Fruit fly (Drosophila melanogaster) whole organism, embryonic: ENCODE measurements around the gene CG9586.

Experiments
- Asciz ChIP-seq: fragments of 200-800 bp; sonication (Bioruptor generic); optimal IDR thresholded peaks from 2 replicates; lab custom pipeline; 2017; ENCODE audit warnings: missing biosample characterization, mild to moderate bottlenecking, missing genetic modification characterization, missing genetic modification reagents
- Bteb2 ChIP-seq: fragments of 200-800 bp; sonication (Bioruptor generic); optimal IDR thresholded peaks from 2 replicates; lab custom pipeline; 2016; ENCODE audit warnings: missing biosample characterization, missing genetic modification characterization
- CG1024 ChIP-seq: fragments of 200-800 bp; sonication (Bioruptor generic); IDR thresholded peaks from 2 replicates; pipeline ENCODE4 v1.3.6; 2022; ENCODE audit warnings: missing biosample characterization, missing genetic modification characterization
- CG13296 ChIP-seq: fragments of 200-800 bp; sonication (Bioruptor generic); optimal IDR thresholded peaks from 3 replicates; lab custom pipeline; 2018; ENCODE audit warnings: missing biosample characterization, mild to moderate bottlenecking, missing genetic modification characterization
- CG15479 ChIP-seq: fragments of 200-800 bp; sonication (Bioruptor generic); optimal IDR thresholded peaks from 3 replicates; lab custom pipeline; 2019; ENCODE audit warnings: missing biosample characterization, mild to moderate bottlenecking, missing genetic modification characterization, moderate library complexity
- CG16779 ChIP-seq: fragments of 200-800 bp; sonication (Bioruptor generic); IDR thresholded peaks from 2 replicates; pipeline ENCODE4 v1.3.6; 2022; ENCODE audit warnings: missing biosample characterization, missing genetic modification characterization
- CG16815 ChIP-seq: fragments of 200-800 bp; sonication (Bioruptor generic); optimal IDR thresholded peaks from 3 replicates; lab custom pipeline; 2017; ENCODE audit warnings: missing biosample characterization, mild to moderate bottlenecking, missing genetic modification characterization
- CG17359 ChIP-seq: fragments of 200-800 bp; sonication (Bioruptor generic); optimal IDR thresholded peaks from 3 replicates; lab custom pipeline; 2018; ENCODE audit warnings: missing biosample characterization, mild to moderate bottlenecking, missing genetic modification characterization, moderate library complexity
- CG17829 ChIP-seq: fragments of 200-800 bp; optimal IDR thresholded peaks from 2 replicates; lab custom pipeline; 2019; ENCODE audit warnings: missing biosample characterization, mild to moderate bottlenecking, missing genetic modification characterization, moderate library complexity
- CG17912 ChIP-seq: fragments of 200-800 bp; sonication (Bioruptor generic); optimal IDR thresholded peaks from 2 replicates; lab custom pipeline; 2018; ENCODE audit warnings: missing biosample characterization, mild to moderate bottlenecking, missing genetic modification characterization
- CG3838 ChIP-seq: fragments of 200-800 bp; sonication (Bioruptor generic); optimal IDR thresholded peaks from 3 replicates; lab custom pipeline; 2016; ENCODE audit warnings: missing biosample characterization, missing genetic modification characterization
- CG4707 ChIP-seq: fragments of 200-800 bp; sonication (Bioruptor generic); optimal IDR thresholded peaks from 2 replicates; lab custom pipeline; 2018; ENCODE audit warnings: missing biosample characterization, mild to moderate bottlenecking, missing genetic modification characterization, moderate library complexity
- CG8944 ChIP-seq: fragments of 200-800 bp; sonication (Bioruptor generic); optimal IDR thresholded peaks from 3 replicates; lab custom pipeline; 2016; ENCODE audit warnings: missing biosample characterization, missing genetic modification characterization
- Ets65A ChIP-seq: fragments of 200-800 bp; sonication (Bioruptor generic); peaks from one replicate; lab custom pipeline; 2016; ENCODE audit warnings: missing biosample characterization, missing genetic modification characterization
- Fer1 ChIP-seq: fragments of 200-800 bp; sonication (Bioruptor generic); optimal IDR thresholded peaks from 2 replicates; lab custom pipeline; 2017; ENCODE audit warnings: missing biosample characterization, mild to moderate bottlenecking, missing genetic modification characterization
- HHEX ChIP-seq: fragments of 200-800 bp; sonication (Bioruptor generic); optimal IDR thresholded peaks from 3 replicates; lab custom pipeline; 2017; ENCODE audit warnings: missing biosample characterization, mild to moderate bottlenecking, missing genetic modification characterization, missing genetic modification reagents
- HmgZ ChIP-seq: fragments of 200-800 bp; sonication (Bioruptor generic); optimal IDR thresholded peaks from 2 replicates; lab custom pipeline; 2018; ENCODE audit warnings: missing biosample characterization, mild to moderate bottlenecking, missing genetic modification characterization
- Jarid2 ChIP-seq: fragments of 200-800 bp; sonication (Bioruptor generic); optimal IDR thresholded peaks from 3 replicates; lab custom pipeline; 2017; ENCODE audit warnings: mild to moderate bottlenecking, missing biosample characterization, missing genetic modification reagents, missing genetic modification characterization
- Lpt ChIP-seq: fragments of >200 bp; optimal IDR thresholded peaks from 2 replicates; lab custom pipeline; 2018; ENCODE audit warnings: missing biosample characterization, missing genetic modification characterization
- Ravus ChIP-seq: fragments of 200-800 bp; sonication (Bioruptor generic); IDR thresholded peaks from 2 replicates; pipeline ENCODE4 v1.3.6; 2022; ENCODE audit warnings: missing biosample characterization, missing genetic modification characterization
- Sox102F ChIP-seq: fragments of 200-800 bp; sonication (Bioruptor generic); optimal IDR thresholded peaks from 2 replicates; lab custom pipeline; 2018; ENCODE audit warnings: missing biosample characterization, mild to moderate bottlenecking, missing genetic modification characterization, moderate library complexity
- cg ChIP-seq: fragments of 200-800 bp; sonication (Bioruptor generic); optimal IDR thresholded peaks from 3 replicates; lab custom pipeline; 2019; ENCODE audit warnings: missing biosample characterization, mild to moderate bottlenecking, missing genetic modification characterization, moderate library complexity
- chinmo ChIP-seq: fragments of 200-800 bp; sonication (Bioruptor generic); IDR thresholded peaks from 4 replicates; pipeline ENCODE4 v1.3.6; 2022; ENCODE audit warnings: missing biosample characterization, missing genetic modification characterization; ENCODE audit not compliant: partially characterized antibody
- cwo ChIP-seq: fragments of 200-800 bp; sonication (Bioruptor generic); optimal IDR thresholded peaks from 3 replicates; lab custom pipeline; 2017; ENCODE audit warnings: missing biosample characterization, missing genetic modification characterization, mild to moderate bottlenecking, moderate library complexity, missing genetic modification reagents
- dysf ChIP-seq: fragments of 200-800 bp; sonication (Bioruptor generic); IDR thresholded peaks from 3 replicates; pipeline ENCODE4 v1.3.6; 2022; ENCODE audit warnings: missing biosample characterization, missing genetic modification characterization
- fd102C ChIP-seq: fragments of 200-800 bp; sonication (Bioruptor generic); optimal IDR thresholded peaks from 2 replicates; lab custom pipeline; 2018; ENCODE audit warnings: missing biosample characterization, mild to moderate bottlenecking, missing genetic modification characterization, moderate library complexity
- nerfin-1 ChIP-seq: fragments of 200-800 bp; sonication (Bioruptor generic); optimal IDR thresholded peaks from 3 replicates; lab custom pipeline; 2019; ENCODE audit warnings: missing biosample characterization, mild to moderate bottlenecking, missing genetic modification characterization, moderate library complexity
- nerfin-2 ChIP-seq: fragments of 200-800 bp; sonication (Bioruptor generic); IDR thresholded peaks from 2 replicates; pipeline ENCODE4 v1.3.6; 2022; ENCODE audit warnings: missing biosample characterization, missing genetic modification characterization; ENCODE audit not compliant: partially characterized antibody
- nom ChIP-seq: fragments of 200-800 bp; sonication (Bioruptor generic); optimal IDR thresholded peaks from 2 replicates; lab custom pipeline; 2017; ENCODE audit warnings: missing biosample characterization, missing genetic modification characterization, mild to moderate bottlenecking, moderate library complexity, missing genetic modification reagents
- pb ChIP-seq: fragments of 200-800 bp; sonication (Bioruptor generic); optimal IDR thresholded peaks from 3 replicates; lab custom pipeline; 2016; ENCODE audit warnings: missing biosample characterization, missing genetic modification characterization
- scrt ChIP-seq: fragments of 200-800 bp; sonication (Bioruptor generic); optimal IDR thresholded peaks from 2 replicates; lab custom pipeline; 2018; ENCODE audit warnings: missing biosample characterization, mild to moderate bottlenecking, missing genetic modification characterization, moderate library complexity
- seq ChIP-seq: fragments of 200-800 bp; sonication (Bioruptor generic); IDR thresholded peaks from 2 replicates; pipeline ENCODE4 v1.3.6; 2022; ENCODE audit warnings: missing biosample characterization, missing genetic modification characterization
- sr ChIP-seq: fragments of 200-800 bp; sonication (Bioruptor generic); IDR thresholded peaks from 3 replicates; pipeline ENCODE4 v1.3.6; 2022; ENCODE audit warnings: missing biosample characterization, missing genetic modification characterization
- sug ChIP-seq: fragments of 200-800 bp; optimal IDR thresholded peaks from 2 replicates; lab custom pipeline; 2019; ENCODE audit warnings: missing biosample characterization, mild to moderate bottlenecking, missing genetic modification characterization, moderate library complexity
- tin ChIP-seq: fragments of 200-800 bp; sonication (Bioruptor generic); optimal IDR thresholded peaks from 3 replicates; lab custom pipeline; 2016; ENCODE audit warnings: missing biosample characterization, missing genetic modification characterization
- trh ChIP-seq: fragments of 200-800 bp; sonication (Bioruptor generic); optimal IDR thresholded peaks from 2 replicates; lab custom pipeline; 2016; ENCODE audit warnings: missing biosample characterization, missing genetic modification characterization
- ttk ChIP-seq: fragments of 200-800 bp; sonication (Bioruptor generic); IDR thresholded peaks from 2 replicates; pipeline ENCODE4 v2.1.2; 2022; ENCODE audit warnings: missing biosample characterization, missing genetic modification characterization
- tup ChIP-seq: fragments of 200-800 bp; sonication (Bioruptor generic); optimal IDR thresholded peaks from 2 replicates; lab custom pipeline; 2016; ENCODE audit warnings: missing biosample characterization, mild to moderate bottlenecking, missing genetic modification characterization, moderate library complexity
- twi ChIP-seq: fragments of 200-800 bp; optimal IDR thresholded peaks from 2 replicates; lab custom pipeline; 2019; ENCODE audit warnings: missing biosample characterization, mild to moderate bottlenecking, missing genetic modification characterization, moderate library complexity
- zfh1 ChIP-seq: fragments of 200-800 bp; sonication (Bioruptor generic); IDR thresholded peaks from 3 replicates; pipeline ENCODE4 v1.3.6; 2022; ENCODE audit warnings: missing biosample characterization, missing genetic modification characterization

The CG9586 gene

dm6 chr2L:9167001-9167400 is 687 bp upstream of the CG9586 start (continued):
- no peak for TF ChIP-seq zfh1
- TF ChIP-seq CG13296 (GFP tag; lab: Kevin White, UChicago) = no peak
- TF ChIP-seq Fer1 = no peak
- no peak for TF ChIP-seq pb (GFP tag; lab: Kevin White, UChicago)
- TF ChIP-seq CG15479 (GFP tag; lab: Kevin White, UChicago) = peak; percentile 34
- TF ChIP-seq Ravus (GFP tag; lab: Robert Waterston, UW) = no peak
- no peak for TF ChIP-seq CG17912 (GFP tag; lab: Kevin White, UChicago)
- no peak for TF ChIP-seq tup (GFP tag; lab: Kevin White, UChicago)
- no peak for TF ChIP-seq Asciz
- no peak for TF ChIP-seq Jarid2 (GFP tag; lab: Kevin White, UChicago)
- no peak for TF ChIP-seq ttk (GFP tag; lab: Robert Waterston, UW)
- no peak for TF ChIP-seq twi (tag; lab: Kevin White, UChicago)
- TF ChIP-seq CG1024 = no peak
- TF ChIP-seq nerfin-2 = no peak
- TF ChIP-seq CG3838 = peak; percentile 65
- TF ChIP-seq Bteb2 (GFP tag; lab: Kevin White, UChicago) = no peak
- no peak for TF ChIP-seq fd102C (GFP tag; lab: Kevin White, UChicago)
- no peak for TF ChIP-seq Sox102F (GFP tag; lab: Kevin White, UChicago)
- no peak for TF ChIP-seq CG4707 (GFP tag; lab: Kevin White, UChicago)
- peak; percentile 61; the same call in 2 of the 3 replicates for TF ChIP-seq sr (GFP tag; lab: Robert Waterston, UW)

DNA sequence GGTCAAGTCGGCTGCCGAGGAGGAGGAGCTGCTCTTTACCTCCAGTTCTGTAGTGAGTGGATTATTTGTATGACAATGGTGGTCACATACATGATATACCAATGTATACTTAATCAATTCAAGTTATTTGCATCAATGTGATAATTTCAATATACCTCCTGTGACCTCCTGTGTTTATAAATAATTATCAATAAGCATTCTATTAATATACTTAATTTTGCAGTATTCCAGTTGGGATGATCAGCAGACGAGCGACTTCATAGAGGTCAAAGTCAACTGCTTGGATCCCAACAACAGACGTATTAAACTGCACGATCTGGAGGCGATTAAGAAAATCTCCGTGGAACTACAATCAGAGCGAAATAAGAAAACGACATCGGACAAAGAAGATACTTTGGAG is 1.5 kb downstream of the CG9586 start:
- TF ChIP-seq nom (GFP tag; lab: Kevin White, UChicago) = peak; percentile 23
- no peak for TF ChIP-seq HHEX (GFP tag; lab: Kevin White, UChicago)

DNA sequence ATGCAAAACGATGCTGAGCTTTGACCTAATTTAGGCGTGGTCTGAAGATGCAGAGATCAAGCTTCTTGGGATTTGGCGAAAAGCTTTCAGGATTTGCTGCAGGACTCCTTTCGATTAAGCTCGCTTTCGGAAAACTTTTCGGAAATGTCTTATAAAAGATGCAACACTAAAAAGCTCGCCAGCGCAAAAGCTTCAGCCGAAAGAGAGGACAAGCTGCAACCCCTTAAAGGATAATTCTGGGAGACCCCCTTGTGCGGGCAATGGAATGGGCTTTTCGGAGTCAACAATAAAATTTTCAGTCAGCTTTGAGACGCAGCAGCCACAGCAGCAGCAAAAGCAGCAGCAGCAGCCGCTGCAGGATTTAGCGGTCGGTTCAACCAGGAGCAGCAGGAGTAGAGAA is 2.4 kb downstream of the CG9586 start, which contains the start of gene CG13108:
CG13108 (plus strand) TSS at position 301 of the 400 bp plus-strand sequence.
- TF ChIP-seq CG17829 (tag; lab: Kevin White, UChicago) (no peak), Ets65A (GFP tag; lab: Kevin White, UChicago) (no peak), CG16779 (GFP tag; lab: Robert Waterston, UW) (peak; percentile 57; the same call in 1 of the 2 replicates), HmgZ (no peak), seq (GFP tag; lab: Robert Waterston, UW) (0 out of 2 replicates have a peak, but pooled peaks have one; percentile 16), nerfin-1 (tag; lab: Kevin White, UChicago) (peak; percentile 47), chinmo (GFP tag; lab: Robert Waterston, UW) (0 out of 4 replicates have a peak, but pooled peaks have one; percentile 60), cg (GFP tag; lab: Kevin White, UChicago) (no peak), CG8944 (GFP tag; lab: Kevin White, UChicago) (no peak), CG16815 (no peak), tin (GFP tag; lab: Kevin White, UChicago) (no peak), dysf (GFP tag; lab: Robert Waterston, UW) (peak; percentile 17; the same call in 1 of the 3 replicates), cwo (GFP tag; lab: Kevin White, UChicago) (no peak), Lpt (GFP tag; lab: Kevin White, UChicago) (no peak), scrt (GFP tag; lab: Kevin White, UChicago) (peak; percentile 30), CG17359 (tag; lab: Kevin White, UChicago) (no peak), sug (tag; lab: Kevin White, UChicago) (peak; percentile 5), trh (GFP tag; lab: Kevin White, UChicago) (no peak)
